Fruit fly (Drosophila melanogaster): ENCODE measurements around the gene CG43338.

Gene CG43338

dm6 chr2L:18674994-18675393 lies 3.9 kb upstream of the CG43338 start, which contains the start of gene Mst36Fb:
Gene Mst36Fb (minus strand): TSS chr2L:18675094.
- TF ChIP-seq jim (GFP tag; optimal IDR thresholded peaks at IDR 0.05): no peak
- TF ChIP-seq CG32264 (GFP tag; optimal IDR thresholded peaks at IDR 0.05): no peak
- TF ChIP-seq GATAd (GFP tag; optimal IDR thresholded peaks at IDR 0.05): no peak
- TF ChIP-seq N (GFP tag; optimal IDR thresholded peaks at IDR 0.05): no peak
- TF ChIP-seq Mio (GFP tag; optimal IDR thresholded peaks at IDR 0.05): no peak
- TF ChIP-seq Sp1 (GFP tag; optimal IDR thresholded peaks at IDR 0.05): no peak
- no peak for TF ChIP-seq lola (GFP tag; optimal IDR thresholded peaks at IDR 0.05)
- TF ChIP-seq usp (GFP tag; optimal IDR thresholded peaks at IDR 0.05): no peak
- TF ChIP-seq CrebA (GFP tag; optimal IDR thresholded peaks at IDR 0.05; ENCODE audit: borderline replicate concordance): no peak
- no peak for TF ChIP-seq dsf (GFP tag; optimal IDR thresholded peaks at IDR 0.05; ENCODE audit: borderline replicate concordance)
- no peak for TF ChIP-seq HLH106 (tag; optimal IDR thresholded peaks at IDR 0.05)
- no peak for TF ChIP-seq CG9705 (GFP tag; optimal IDR thresholded peaks at IDR 0.05)
- TF ChIP-seq h (GFP tag; optimal IDR thresholded peaks at IDR 0.05): no peak
- no peak for TF ChIP-seq OdsH (GFP tag; optimal IDR thresholded peaks at IDR 0.05)
- no peak for TF ChIP-seq tai (GFP tag; optimal IDR thresholded peaks at IDR 0.05)

dm6 chr2L:18673185-18673584 lies 2.1 kb upstream of the CG43338 start, which contains the start of gene CG43339:
Gene CG43339 (minus strand): TSS chr2L:18673285.
- TF ChIP-seq Hr78 (GFP tag; optimal IDR thresholded peaks at IDR 0.05) (no peak), fru (GFP tag; optimal IDR thresholded peaks at IDR 0.05) (no peak), psq (GFP tag; optimal IDR thresholded peaks at IDR 0.05) (no peak), Rel (GFP tag; optimal IDR thresholded peaks at IDR 0.05) (no peak), Rel (tag; optimal IDR thresholded peaks at IDR 0.05) (no peak), usp (GFP tag; optimal IDR thresholded peaks at IDR 0.05) (no peak), Hnf4 (GFP tag; optimal IDR thresholded peaks at IDR 0.05) (no peak), Dfd (GFP tag; optimal IDR thresholded peaks at IDR 0.05) (no peak), Abd-B (GFP tag; optimal IDR thresholded peaks at IDR 0.05) (no peak), Myc (optimal IDR thresholded peaks at IDR 0.05) (no peak), pan (optimal IDR thresholded peaks at IDR 0.05) (no peak), CG9705 (GFP tag; optimal IDR thresholded peaks at IDR 0.05) (no peak), tai (GFP tag; optimal IDR thresholded peaks at IDR 0.05) (no peak), h (GFP tag; optimal IDR thresholded peaks at IDR 0.05) (no peak), dmrt93B (GFP tag; optimal IDR thresholded peaks at IDR 0.05) (no peak), br (GFP tag; optimal IDR thresholded peaks at IDR 0.05) (no peak), Dif (GFP tag; optimal IDR thresholded peaks at IDR 0.05; ENCODE audit: partially characterized antibody) (no peak), lola (GFP tag; optimal IDR thresholded peaks at IDR 0.05) (no peak)

DNA sequence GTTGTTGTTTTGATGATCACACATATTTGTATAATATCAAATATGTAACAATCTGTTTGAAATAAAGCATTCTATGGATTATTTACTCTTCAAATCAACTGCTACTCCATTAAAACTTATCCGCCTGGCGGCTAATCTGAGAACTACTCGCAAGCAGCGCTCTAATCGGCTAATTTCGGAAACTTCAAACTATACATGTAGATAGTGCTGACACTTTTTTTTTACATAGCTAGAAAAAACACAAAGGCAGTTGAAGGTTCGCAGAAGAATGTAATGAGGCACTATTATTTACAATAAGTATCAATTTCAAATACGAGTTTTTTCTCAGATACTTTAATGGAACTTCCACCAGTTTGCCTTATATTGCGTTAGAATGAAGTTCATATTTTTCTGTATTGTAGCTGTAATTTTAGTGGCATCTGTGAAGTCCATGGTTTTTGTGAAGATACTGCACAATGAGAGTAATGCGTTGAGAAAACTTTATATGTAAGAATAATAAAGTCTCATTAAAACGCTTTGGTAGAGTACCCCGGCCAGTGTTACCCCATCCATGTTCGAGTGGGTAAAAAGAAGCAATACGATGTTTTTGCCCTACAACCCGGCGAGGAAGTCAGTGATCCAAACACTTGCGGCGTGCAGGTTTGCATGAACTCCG lies 5.0 kb downstream of the CG43338 start:
- TF ChIP-seq CG9705 (GFP tag; optimal IDR thresholded peaks at IDR 0.05) (peak; percentile 18), h (GFP tag; optimal IDR thresholded peaks at IDR 0.05) (no peak), fru (GFP tag; optimal IDR thresholded peaks at IDR 0.05) (no peak), Hnf4 (GFP tag; optimal IDR thresholded peaks at IDR 0.05) (no peak), HLH106 (tag; optimal IDR thresholded peaks at IDR 0.05) (peak; percentile 34), Hr83 (GFP tag; optimal IDR thresholded peaks at IDR 0.05; ENCODE audit: poor library complexity, severe bottlenecking) (peak; percentile 38), Abd-B (GFP tag; optimal IDR thresholded peaks at IDR 0.05) (no peak), lola (GFP tag; optimal IDR thresholded peaks at IDR 0.05) (no peak), sage (GFP tag; optimal IDR thresholded peaks at IDR 0.05) (no peak), ey (GFP tag; optimal IDR thresholded peaks at IDR 0.05) (no peak), GATAd (GFP tag; optimal IDR thresholded peaks at IDR 0.05) (no peak), OdsH (GFP tag; optimal IDR thresholded peaks at IDR 0.05) (peak; percentile 31), tai (GFP tag; optimal IDR thresholded peaks at IDR 0.05) (no peak), foxo (GFP tag; optimal IDR thresholded peaks at IDR 0.05) (peak in 1 of 2 experiments; percentile 47), Rel (GFP tag; optimal IDR thresholded peaks at IDR 0.05) (no peak), Rel (tag; optimal IDR thresholded peaks at IDR 0.05) (no peak), Dfd (GFP tag; optimal IDR thresholded peaks at IDR 0.05) (no peak), dsf (GFP tag; optimal IDR thresholded peaks at IDR 0.05; ENCODE audit: borderline replicate concordance) (no peak), woc (GFP tag; optimal IDR thresholded peaks at IDR 0.05) (no peak), rgr (GFP tag; optimal IDR thresholded peaks at IDR 0.05) (no peak), jim (GFP tag; optimal IDR thresholded peaks at IDR 0.05) (no peak), Dif (GFP tag; optimal IDR thresholded peaks at IDR 0.05; ENCODE audit: partially characterized antibody) (no peak), Sp1 (GFP tag; optimal IDR thresholded peaks at IDR 0.05) (no peak), sv (GFP tag; optimal IDR thresholded peaks at IDR 0.05) (peak; percentile 17), dl (GFP tag; optimal IDR thresholded peaks at IDR 0.05; ENCODE audit: insufficient read depth in 1 of 2, partially characterized antibody in 2 of 2) (no peak), CG32264 (GFP tag; optimal IDR thresholded peaks at IDR 0.05) (no peak), usp (GFP tag; optimal IDR thresholded peaks at IDR 0.05) (no peak), pan (optimal IDR thresholded peaks at IDR 0.05) (no peak), Vsx2 (GFP tag; optimal IDR thresholded peaks at IDR 0.05; ENCODE audit: partially characterized antibody) (no peak), Mio (GFP tag; optimal IDR thresholded peaks at IDR 0.05) (no peak), psq (GFP tag; optimal IDR thresholded peaks at IDR 0.05) (peak; percentile 3), Jra (GFP tag; optimal IDR thresholded peaks at IDR 0.05) (no peak), dmrt93B (GFP tag; optimal IDR thresholded peaks at IDR 0.05) (peak; percentile 10), Hr78 (GFP tag; optimal IDR thresholded peaks at IDR 0.05) (no peak), brk (GFP tag; optimal IDR thresholded peaks at IDR 0.05) (no peak), Myc (optimal IDR thresholded peaks at IDR 0.05) (peak; percentile 97), N (GFP tag; optimal IDR thresholded peaks at IDR 0.05) (no peak), CrebA (GFP tag; optimal IDR thresholded peaks at IDR 0.05; ENCODE audit: borderline replicate concordance) (no peak), br (GFP tag; optimal IDR thresholded peaks at IDR 0.05) (no peak)

Measured in whole organism, wandering third instar larva.